Worm (Caenorhabditis elegans) whole organism, late embryonic: ENCODE results near the gene B0024.11.
"Not testable (repeated sequence)": the region's sequence is repeated elsewhere in the genome, so short reads cannot be mapped to it uniquely, and the experiment has no call there.

Experiments used
- F13H6.1 ChIP-seq: sonication (generic microtip); optimal IDR thresholded peaks from 2 replicates; lab custom pipeline; 2016; ENCODE audit warnings: missing genetic modification characterization, missing compliant biosample characterization
- K09A11.1 ChIP-seq: sonication (generic microtip); optimal IDR thresholded peaks from 2 replicates; lab custom pipeline; 2017; ENCODE audit warnings: antibody characterized with exemption, mild to moderate bottlenecking, missing genetic modification characterization, missing compliant biosample characterization; ENCODE audit not compliant: insufficient read depth
- Y22D7AL.16 ChIP-seq: sonication (generic microtip); optimal IDR thresholded peaks from 2 replicates; lab custom pipeline; 2016; ENCODE audit warnings: missing genetic modification characterization, missing compliant biosample characterization
- ama-1 ChIP-seq: fragments of 150-350 bp; optimal IDR thresholded peaks from 2 replicates; lab custom pipeline; 2014
- ceh-18 ChIP-seq: sonication (generic microtip); optimal IDR thresholded peaks from 2 replicates; lab custom pipeline; 2016; ENCODE audit warnings: missing genetic modification characterization, missing compliant biosample characterization
- ceh-19 ChIP-seq: fragments of 200-800 bp; sonication (Bioruptor generic); optimal IDR thresholded peaks from 2 replicates; lab custom pipeline; 2018; ENCODE audit warnings: mild to moderate bottlenecking, missing genetic modification characterization, missing compliant biosample characterization
- ceh-2 ChIP-seq: sonication (generic microtip); optimal IDR thresholded peaks from 2 replicates; lab custom pipeline; 2016; ENCODE audit warnings: missing genotype, missing genetic modification characterization, missing compliant biosample characterization
- ceh-22 ChIP-seq: sonication (generic microtip); optimal IDR thresholded peaks from 2 replicates; lab custom pipeline; 2017; ENCODE audit warnings: missing biosample characterization, missing genetic modification characterization
- ceh-30 ChIP-seq: fragments of 150-350 bp; optimal IDR thresholded peaks from 2 replicates; lab custom pipeline; 2014; ENCODE audit warnings: missing biosample characterization, missing genetic modification characterization
- ceh-31 ChIP-seq: sonication (generic microtip); optimal IDR thresholded peaks from 2 replicates; lab custom pipeline; 2016; ENCODE audit warnings: missing genetic modification characterization, missing compliant biosample characterization
- ceh-34 ChIP-seq: sonication (generic microtip); optimal IDR thresholded peaks from 2 replicates; lab custom pipeline; 2016; ENCODE audit warnings: mild to moderate bottlenecking, missing genetic modification characterization, missing compliant biosample characterization
- ceh-6 ChIP-seq: fragments of 200-800 bp; sonication (Bioruptor generic); optimal IDR thresholded peaks from 2 replicates; lab custom pipeline; 2018; ENCODE audit warnings: mild to moderate bottlenecking, missing genetic modification characterization, missing compliant biosample characterization
- ceh-9 ChIP-seq: sonication (generic microtip); optimal IDR thresholded peaks from 2 replicates; lab custom pipeline; 2016; ENCODE audit warnings: mild to moderate bottlenecking, missing genetic modification characterization, inconsistent platforms, missing compliant biosample characterization
- che-1 ChIP-seq: sonication (generic microtip); optimal IDR thresholded peaks from 2 replicates; lab custom pipeline; 2016; ENCODE audit warnings: mild to moderate bottlenecking, missing genetic modification characterization, missing compliant biosample characterization
- dmd-4 ChIP-seq: sonication (generic microtip); optimal IDR thresholded peaks from 2 replicates; lab custom pipeline; 2016; ENCODE audit warnings: borderline replicate concordance, missing genetic modification characterization, missing compliant biosample characterization
- dve-1 ChIP-seq: sonication (generic microtip); optimal IDR thresholded peaks from 2 replicates; lab custom pipeline; 2017; ENCODE audit warnings: antibody characterized with exemption, mild to moderate bottlenecking, missing genetic modification characterization, missing compliant biosample characterization
- elt-4 ChIP-seq: sonication (generic microtip); optimal IDR thresholded peaks from 2 replicates; lab custom pipeline; 2016; ENCODE audit warnings: missing genetic modification characterization, missing compliant biosample characterization
- eyg-1 ChIP-seq: sonication (generic microtip); optimal IDR thresholded peaks from 2 replicates; lab custom pipeline; 2016; ENCODE audit warnings: missing genotype, missing genetic modification characterization, missing compliant biosample characterization
- fkh-10 ChIP-seq: fragments of 150-350 bp; optimal IDR thresholded peaks from 2 replicates; lab custom pipeline; 2014; ENCODE audit warnings: missing biosample characterization, missing genetic modification reagents, missing genetic modification characterization
- fkh-6 ChIP-seq: sonication (generic microtip); optimal IDR thresholded peaks from 2 replicates; lab custom pipeline; 2016; ENCODE audit warnings: missing genetic modification characterization, missing compliant biosample characterization
- hlh-15 ChIP-seq: sonication (generic microtip); optimal IDR thresholded peaks from 2 replicates; lab custom pipeline; 2016; ENCODE audit warnings: missing genetic modification characterization, missing compliant biosample characterization
- lim-6 ChIP-seq: sonication (generic microtip); optimal IDR thresholded peaks from 2 replicates; lab custom pipeline; 2016; ENCODE audit warnings: missing genetic modification characterization, missing compliant biosample characterization
- lin-11 ChIP-seq: fragments of 200-800 bp; sonication (Bioruptor generic); optimal IDR thresholded peaks from 2 replicates; lab custom pipeline; 2018; ENCODE audit warnings: mild to moderate bottlenecking, missing genetic modification characterization, missing compliant biosample characterization
- madf-2 ChIP-seq: sonication (generic microtip); optimal IDR thresholded peaks from 2 replicates; lab custom pipeline; 2017; ENCODE audit warnings: missing genetic modification characterization, missing compliant biosample characterization
- nhr-11 ChIP-seq: fragments of 150-350 bp; optimal IDR thresholded peaks from 2 replicates; lab custom pipeline; 2014; ENCODE audit warnings: missing biosample characterization, missing genetic modification characterization
- pha-4 ChIP-seq: fragments of 150-350 bp; optimal IDR thresholded peaks from 2 replicates; lab custom pipeline; 2018; ENCODE audit warnings: missing biosample characterization, missing genetic modification reagents, missing genetic modification characterization
- ref-2 ChIP-seq: sonication (generic microtip); optimal IDR thresholded peaks from 2 replicates; lab custom pipeline; 2016; ENCODE audit warnings: missing genetic modification characterization, missing compliant biosample characterization
- sdc-2 ChIP-seq: sonication (generic microtip); optimal IDR thresholded peaks from 2 replicates; lab custom pipeline; 2016; ENCODE audit warnings: missing genotype, missing genetic modification characterization, missing compliant biosample characterization
- tbx-2 ChIP-seq: sonication (generic microtip); optimal IDR thresholded peaks from 2 replicates; lab custom pipeline; 2016; ENCODE audit warnings: missing genetic modification characterization, missing compliant biosample characterization
- unc-3 ChIP-seq, 2 experiments: fragments of 200-800 bp in 1 of 2; sonication (Bioruptor generic) in 1 of 2; sonication (generic microtip) in 1 of 2; conservative IDR thresholded peaks in 1 of 2; optimal IDR thresholded peaks in 1 of 2; 2 replicates each; pipeline versions ENCODE4 v1.3.6 to Lab custom; 2016 to 2022; ENCODE audit warnings: missing compliant biosample characterization in 2 of 2, missing genetic modification characterization in 2 of 2, missing genetic modification reagents in 1 of 2
- unc-42 ChIP-seq: sonication (generic microtip); optimal IDR thresholded peaks from 2 replicates; lab custom pipeline; 2016; ENCODE audit warnings: missing genotype, missing genetic modification characterization, missing compliant biosample characterization
- unc-55 ChIP-seq: sonication (generic microtip); optimal IDR thresholded peaks from 2 replicates; lab custom pipeline; 2017; ENCODE audit warnings: missing biosample characterization, missing genetic modification reagents, missing genetic modification characterization
- unc-86 ChIP-seq: sonication (generic microtip); optimal IDR thresholded peaks from 2 replicates; lab custom pipeline; 2016; ENCODE audit warnings: missing genetic modification characterization, missing compliant biosample characterization
- zip-5 ChIP-seq: sonication (generic microtip); optimal IDR thresholded peaks from 2 replicates; lab custom pipeline; 2016; ENCODE audit warnings: missing genetic modification characterization, missing compliant biosample characterization

The B0024.11 gene

ce11 chrV:10342904-10343303 lies 23.6 kb upstream of the B0024.11 start, which contains the start of gene K07C5.3:
Gene K07C5.3, plus strand, starts transcription at chrV:10343032.
- TF ChIP-seq hlh-15 (tag; lab: Kevin White, UChicago) = no peak
- no peak for TF ChIP-seq ceh-18 (tag; lab: Kevin White, UChicago)
- TF ChIP-seq fkh-10 (GFP tag; lab: Kevin White, UChicago) = no peak
- TF ChIP-seq che-1 = no peak
- TF ChIP-seq lim-6 = no peak

ce11 chrV:10341905-10342328 lies 22.6 kb upstream of the B0024.11 start, which contains the start of gene K07C5.13:
Gene K07C5.13, plus strand, starts transcription at chrV:10342055.
- TF ChIP-seq unc-86 (peak; percentile 5), tbx-2 (tag; lab: Kevin White, UChicago) (peak; percentile 25), ref-2 (tag; lab: Kevin White, UChicago) (peak; percentile 49), ceh-18 (tag; lab: Kevin White, UChicago) (peak; percentile 70), ceh-34 (tag; lab: Kevin White, UChicago) (peak; percentile 29), ceh-31 (peak; percentile 56), sdc-2 (peak; percentile 22), unc-3 (GFP tag; conservative IDR thresholded peaks at IDR 0.05; lab: Robert Waterston, UW) (0 out of 2 replicates have a peak, but pooled peaks have one; percentile 42), unc-42 (peak; percentile 17)
- not testable (repeated sequence) for TF ChIP-seq unc-3 (tag; optimal IDR thresholded peaks at IDR 0.05; lab: Kevin White, UChicago)

ce11 chrV:10339200-10339599 lies 19.9 kb upstream of the B0024.11 start, which contains the start of gene K07C5.2:
Gene K07C5.2, plus strand, starts transcription at chrV:10339500.
- no peak for TF ChIP-seq ama-1
- no peak for TF ChIP-seq unc-55 (GFP tag; lab: Kevin White, UChicago)
- TF ChIP-seq ceh-30 = no peak
- no peak for TF ChIP-seq hlh-15 (tag; lab: Kevin White, UChicago)
- no peak for TF ChIP-seq lin-11
- no peak for TF ChIP-seq lim-6
- no peak for TF ChIP-seq elt-4 (tag; lab: Kevin White, UChicago)
- no peak for TF ChIP-seq che-1
- no peak for TF ChIP-seq ceh-22 (tag; lab: Kevin White, UChicago)
- no peak for TF ChIP-seq ceh-34 (tag; lab: Kevin White, UChicago)
- no peak for TF ChIP-seq unc-42
- TF ChIP-seq fkh-10 (GFP tag; lab: Kevin White, UChicago) = no peak
- no peak for TF ChIP-seq fkh-6 (tag; lab: Kevin White, UChicago)
- TF ChIP-seq F13H6.1 (tag; lab: Kevin White, UChicago) = no peak
- TF ChIP-seq K09A11.1 (tag; lab: Kevin White, UChicago) = no peak

ce11 chrV:10338305-10338992 lies 19.1 kb upstream of the B0024.11 start, which contains the start of gene arx-2:
Gene arx-2, minus strand, starts transcription at chrV:10338355.
- TF ChIP-seq nhr-11 = no peak
- no peak for TF ChIP-seq ceh-19 (GFP tag; lab: Kevin White, UChicago)
- TF ChIP-seq unc-3 (GFP tag; conservative IDR thresholded peaks at IDR 0.05; lab: Robert Waterston, UW) = no peak
- no peak for TF ChIP-seq unc-3 (tag; optimal IDR thresholded peaks at IDR 0.05; lab: Kevin White, UChicago)
- no peak for TF ChIP-seq madf-2
- TF ChIP-seq ceh-9 (tag; lab: Kevin White, UChicago) = no peak
- TF ChIP-seq unc-55 (GFP tag; lab: Kevin White, UChicago) = no peak
- no peak for TF ChIP-seq zip-5
- no peak for TF ChIP-seq ceh-2 (tag; lab: Kevin White, UChicago)
- no peak for TF ChIP-seq eyg-1 (tag; lab: Kevin White, UChicago)

ce11 chrV:10333843-10334242 lies 14.5 kb upstream of the B0024.11 start:
- TF ChIP-seq ceh-6 (GFP tag; lab: Kevin White, UChicago) (no peak), unc-3 (GFP tag; conservative IDR thresholded peaks at IDR 0.05; lab: Robert Waterston, UW) (no peak), unc-3 (tag; optimal IDR thresholded peaks at IDR 0.05; lab: Kevin White, UChicago) (no peak), ceh-30 (no peak), Y22D7AL.16 (tag; lab: Kevin White, UChicago) (no peak), zip-5 (no peak), che-1 (no peak), sdc-2 (no peak), unc-86 (no peak), pha-4 (tag; lab: Kevin White, UChicago) (no peak), dmd-4 (tag; lab: Kevin White, UChicago) (no peak), dve-1 (tag; lab: Kevin White, UChicago) (no peak), ceh-31 (no peak)
